Worm (Caenorhabditis elegans) whole organism, early embryonic: ENCODE results near the gene Y53C12A.8.

Experiments
- F13C5.2 ChIP-seq: sonication (generic microtip); optimal IDR thresholded peaks from 2 replicates; lab custom pipeline; 2017; ENCODE audit warnings: mild to moderate bottlenecking, missing genetic modification characterization, inconsistent platforms, missing compliant biosample characterization
- aly-1 ChIP-seq: sonication (generic microtip); optimal IDR thresholded peaks from 2 replicates; lab custom pipeline; 2016; ENCODE audit warnings: missing genetic modification characterization, missing compliant biosample characterization
- ama-1 ChIP-seq: fragments of 150-350 bp; optimal IDR thresholded peaks from 2 replicates; lab custom pipeline; 2014
- ets-7 ChIP-seq: sonication (generic microtip); optimal IDR thresholded peaks from 2 replicates; lab custom pipeline; 2016; ENCODE audit warnings: missing genotype, missing genetic modification characterization, missing compliant biosample characterization
- flt-1 ChIP-seq: fragments of 200-800 bp; sonication (Bioruptor generic); IDR thresholded peaks from 2 replicates; pipeline ENCODE4 v1.3.6; 2022; ENCODE audit warnings: missing genetic modification characterization, missing compliant biosample characterization
- pes-1 ChIP-seq: fragments of 200-800 bp; sonication (Bioruptor generic); IDR thresholded peaks from 2 replicates; pipeline ENCODE4 v1.3.6; 2022; ENCODE audit warnings: missing genetic modification reagents, missing genetic modification characterization, missing compliant biosample characterization
- scrt-1 ChIP-seq: fragments of 200-800 bp; sonication (Bioruptor generic); IDR thresholded peaks from 2 replicates; pipeline ENCODE4 v1.3.6; 2022; ENCODE audit warnings: missing genetic modification characterization, missing compliant biosample characterization
- sea-1 ChIP-seq: fragments of 200-800 bp; sonication (Bioruptor generic); conservative IDR thresholded peaks from 2 replicates; pipeline ENCODE4 v1.3.6; 2022; ENCODE audit warnings: missing genetic modification characterization, missing compliant biosample characterization
- tbx-11 ChIP-seq: fragments of 200-800 bp; sonication (Bioruptor generic); IDR thresholded peaks from 2 replicates; pipeline ENCODE4 v1.3.6; 2022; ENCODE audit warnings: missing genetic modification characterization, missing compliant biosample characterization
- tbx-37 ChIP-seq: fragments of 200-800 bp; sonication (Bioruptor generic); conservative IDR thresholded peaks from 2 replicates; pipeline ENCODE4 v1.3.6; 2022; ENCODE audit warnings: missing genetic modification reagents, missing genetic modification characterization, missing compliant biosample characterization
- tra-4 ChIP-seq: sonication (generic microtip); optimal IDR thresholded peaks from 2 replicates; lab custom pipeline; 2017; ENCODE audit warnings: missing genetic modification characterization, missing compliant biosample characterization

DNA sequence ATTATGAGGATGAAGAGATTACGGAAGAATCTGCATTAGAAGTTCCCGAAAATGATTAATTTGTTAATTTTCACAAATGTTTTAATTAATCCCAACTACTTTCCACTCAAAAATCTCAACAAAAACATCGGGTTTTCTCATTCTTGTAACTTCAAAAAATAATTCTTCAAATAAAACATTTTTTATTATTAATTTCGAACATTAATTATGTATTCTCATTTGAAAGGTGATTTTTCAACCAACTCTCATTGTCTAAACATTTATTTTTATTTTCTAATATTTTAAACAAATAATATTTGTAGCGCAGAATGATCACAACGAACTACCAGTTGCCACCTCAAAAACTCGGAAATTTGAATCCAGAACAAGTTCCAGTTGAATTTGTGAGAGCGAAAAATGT lies 29.0 kb downstream of the Y53C12A.8 start, which contains the start of gene ZK1320.7:
- no peak for TF ChIP-seq scrt-1
- no peak for TF ChIP-seq ets-7 (tag; lab: Kevin White, UChicago)
- TF ChIP-seq pes-1 (GFP tag; lab: Robert Waterston, UW): no peak
- TF ChIP-seq ama-1: no peak
- no peak for TF ChIP-seq F13C5.2 (tag; lab: Kevin White, UChicago)
- TF ChIP-seq tbx-37: no peak
- no peak for TF ChIP-seq sea-1
- TF ChIP-seq tra-4 (tag; lab: Kevin White, UChicago): no peak
- no peak for TF ChIP-seq flt-1
- no peak for TF ChIP-seq aly-1 (tag; lab: Kevin White, UChicago)
- TF ChIP-seq tbx-11 (GFP tag; lab: Robert Waterston, UW): no peak
